Worm (Caenorhabditis elegans) whole organism, early embryonic: Measurements from ENCODE around the gene mrpl-46.

Experiments used
- B0310.2 ChIP-seq: sonication (generic microtip); optimal IDR thresholded peaks from 2 replicates; lab custom pipeline; 2016; ENCODE audit warnings: mild to moderate bottlenecking, missing genetic modification characterization, missing compliant biosample characterization
- F13C5.2 ChIP-seq: sonication (generic microtip); optimal IDR thresholded peaks from 2 replicates; lab custom pipeline; 2017; ENCODE audit warnings: mild to moderate bottlenecking, missing genetic modification characterization, inconsistent platforms, missing compliant biosample characterization
- aly-1 ChIP-seq: sonication (generic microtip); optimal IDR thresholded peaks from 2 replicates; lab custom pipeline; 2016; ENCODE audit warnings: missing genetic modification characterization, missing compliant biosample characterization
- ama-1 ChIP-seq: fragments of 150-350 bp; optimal IDR thresholded peaks from 2 replicates; lab custom pipeline; 2014
- ceh-13 ChIP-seq: fragments of 200-800 bp; sonication (Bioruptor generic); optimal IDR thresholded peaks from 2 replicates; lab custom pipeline; 2018; ENCODE audit warnings: mild to moderate bottlenecking, missing genetic modification characterization, missing compliant biosample characterization
- ceh-36 ChIP-seq: sonication (generic microtip); optimal IDR thresholded peaks from 2 replicates; lab custom pipeline; 2016; ENCODE audit warnings: missing genetic modification characterization, inconsistent platforms, missing compliant biosample characterization
- ets-7 ChIP-seq: sonication (generic microtip); optimal IDR thresholded peaks from 2 replicates; lab custom pipeline; 2016; ENCODE audit warnings: missing genotype, missing genetic modification characterization, missing compliant biosample characterization
- flt-1 ChIP-seq: fragments of 200-800 bp; sonication (Bioruptor generic); IDR thresholded peaks from 2 replicates; pipeline ENCODE4 v1.3.6; 2022; ENCODE audit warnings: missing genetic modification characterization, missing compliant biosample characterization
- hmbx-1 ChIP-seq: sonication (generic microtip); optimal IDR thresholded peaks from 2 replicates; lab custom pipeline; 2016; ENCODE audit warnings: mild to moderate bottlenecking, missing genetic modification characterization, missing compliant biosample characterization
- hmg-4 ChIP-seq: fragments of 200-800 bp; sonication (Bioruptor generic); optimal IDR thresholded peaks from 2 replicates; lab custom pipeline; 2018; ENCODE audit warnings: mild to moderate bottlenecking, missing genetic modification characterization, missing compliant biosample characterization
- hnd-1 ChIP-seq: sonication (generic microtip); optimal IDR thresholded peaks from 2 replicates; lab custom pipeline; 2016; ENCODE audit warnings: missing genetic modification characterization, missing compliant biosample characterization
- pes-1 ChIP-seq: fragments of 200-800 bp; sonication (Bioruptor generic); IDR thresholded peaks from 2 replicates; pipeline ENCODE4 v1.3.6; 2022; ENCODE audit warnings: missing genetic modification reagents, missing genetic modification characterization, missing compliant biosample characterization
- scrt-1 ChIP-seq: fragments of 200-800 bp; sonication (Bioruptor generic); IDR thresholded peaks from 2 replicates; pipeline ENCODE4 v1.3.6; 2022; ENCODE audit warnings: missing genetic modification characterization, missing compliant biosample characterization
- sea-1 ChIP-seq: fragments of 200-800 bp; sonication (Bioruptor generic); conservative IDR thresholded peaks from 2 replicates; pipeline ENCODE4 v1.3.6; 2022; ENCODE audit warnings: missing genetic modification characterization, missing compliant biosample characterization
- tbx-11 ChIP-seq: fragments of 200-800 bp; sonication (Bioruptor generic); IDR thresholded peaks from 2 replicates; pipeline ENCODE4 v1.3.6; 2022; ENCODE audit warnings: missing genetic modification characterization, missing compliant biosample characterization
- tbx-37 ChIP-seq: fragments of 200-800 bp; sonication (Bioruptor generic); conservative IDR thresholded peaks from 2 replicates; pipeline ENCODE4 v1.3.6; 2022; ENCODE audit warnings: missing genetic modification reagents, missing genetic modification characterization, missing compliant biosample characterization
- tra-4 ChIP-seq: sonication (generic microtip); optimal IDR thresholded peaks from 2 replicates; lab custom pipeline; 2017; ENCODE audit warnings: missing genetic modification characterization, missing compliant biosample characterization

mrpl-46 gene

ce11 chrIV:800518-800917 lies at the start of gene mrpl-46:
Gene mrpl-46, plus strand, starts transcription at chrIV:800818.
- TF ChIP-seq pes-1: no peak
- TF ChIP-seq tbx-37: no peak
- no peak for TF ChIP-seq hnd-1 (tag; lab: Kevin White, UChicago)
- no peak for TF ChIP-seq ets-7 (tag; lab: Kevin White, UChicago)
- TF ChIP-seq ama-1 (lab: Kevin White, UChicago): no peak

DNA sequence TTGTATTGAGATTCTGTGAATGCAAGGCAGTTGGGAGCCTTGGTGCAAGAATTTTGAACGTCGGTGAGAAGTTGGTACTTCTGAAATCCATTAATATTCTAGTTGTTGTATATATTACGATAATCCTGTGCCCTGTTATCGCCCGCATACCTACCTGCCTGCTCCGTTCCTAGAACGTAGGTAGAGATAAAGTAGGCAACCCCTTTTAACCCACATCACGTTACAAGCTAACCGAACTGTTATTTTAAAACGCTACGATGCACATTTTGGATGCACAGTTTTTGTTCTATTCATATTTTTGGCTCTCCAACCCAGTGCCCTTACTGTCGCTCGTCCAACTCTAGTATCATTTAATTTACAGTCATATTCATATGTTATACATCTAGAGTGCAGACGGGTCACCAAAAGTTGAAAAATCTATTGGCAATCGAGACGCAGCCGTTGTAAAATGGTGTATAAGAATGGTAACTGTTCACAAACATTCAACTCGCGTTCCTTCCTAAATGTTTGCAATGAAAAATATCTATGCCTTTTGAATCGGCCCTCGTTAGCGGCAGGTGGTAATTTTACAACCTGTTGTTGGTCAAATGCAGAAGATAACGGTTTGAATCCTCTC lies 46.2 kb upstream of the mrpl-46 start:
- TF ChIP-seq ceh-36: no peak
- no peak for TF ChIP-seq hnd-1 (tag; lab: Kevin White, UChicago)
- no peak for TF ChIP-seq scrt-1 (GFP tag; lab: Robert Waterston, UW)
- no peak for TF ChIP-seq F13C5.2 (tag; lab: Kevin White, UChicago)
- no peak for TF ChIP-seq ets-7 (tag; lab: Kevin White, UChicago)
- TF ChIP-seq aly-1: no peak
- no peak for TF ChIP-seq pes-1
- no peak for TF ChIP-seq B0310.2 (tag; lab: Kevin White, UChicago)
- no peak for TF ChIP-seq ceh-13 (GFP tag; lab: Kevin White, UChicago)
- no peak for TF ChIP-seq hmg-4 (GFP tag; lab: Kevin White, UChicago)
- TF ChIP-seq ama-1 (lab: Kevin White, UChicago): no peak
- no peak for TF ChIP-seq tbx-37

- TF ChIP-seq ceh-13 (GFP tag; lab: Kevin White, UChicago): no peak
- TF ChIP-seq tbx-11 (GFP tag; lab: Robert Waterston, UW): no peak
- no peak for TF ChIP-seq flt-1 (GFP tag; lab: Robert Waterston, UW)
- TF ChIP-seq hmbx-1 (tag; lab: Kevin White, UChicago): no peak
- TF ChIP-seq ceh-36: no peak
- no peak for TF ChIP-seq tra-4
- TF ChIP-seq F13C5.2 (tag; lab: Kevin White, UChicago): no peak
- no peak for TF ChIP-seq B0310.2 (tag; lab: Kevin White, UChicago)
- no peak for TF ChIP-seq ama-1 (lab: Kevin White, UChicago)
- TF ChIP-seq pes-1: no peak
- TF ChIP-seq tbx-37: no peak
- no peak for TF ChIP-seq hnd-1 (tag; lab: Kevin White, UChicago)
- no peak for TF ChIP-seq ets-7 (tag; lab: Kevin White, UChicago)
- TF ChIP-seq aly-1: no peak
- no peak for TF ChIP-seq hmg-4 (GFP tag; lab: Kevin White, UChicago)
- no peak for TF ChIP-seq sea-1 (GFP tag; lab: Robert Waterston, UW)
- no peak for TF ChIP-seq scrt-1 (GFP tag; lab: Robert Waterston, UW)
These were observed 44.2 kb upstream of the mrpl-46 start, which contains the start of gene srt-23 for ce11 chrIV:756421-756820. Gene srt-23, plus strand, starts transcription at chrIV:756721.

- TF ChIP-seq hmbx-1 (tag; lab: Kevin White, UChicago): no peak
- no peak for TF ChIP-seq ets-7 (tag; lab: Kevin White, UChicago)
- no peak for TF ChIP-seq flt-1 (GFP tag; lab: Robert Waterston, UW)
- no peak for TF ChIP-seq tbx-11 (GFP tag; lab: Robert Waterston, UW)
- no peak for TF ChIP-seq tra-4
- no peak for TF ChIP-seq pes-1
- no peak for TF ChIP-seq B0310.2 (tag; lab: Kevin White, UChicago)
- TF ChIP-seq aly-1: no peak
- TF ChIP-seq scrt-1 (GFP tag; lab: Robert Waterston, UW): no peak
- no peak for TF ChIP-seq ceh-36
- TF ChIP-seq hmg-4 (GFP tag; lab: Kevin White, UChicago): no peak
- TF ChIP-seq tbx-37: no peak
These were observed 43.7 kb upstream of the mrpl-46 start for ce11 chrIV:756956-757355.

DNA sequence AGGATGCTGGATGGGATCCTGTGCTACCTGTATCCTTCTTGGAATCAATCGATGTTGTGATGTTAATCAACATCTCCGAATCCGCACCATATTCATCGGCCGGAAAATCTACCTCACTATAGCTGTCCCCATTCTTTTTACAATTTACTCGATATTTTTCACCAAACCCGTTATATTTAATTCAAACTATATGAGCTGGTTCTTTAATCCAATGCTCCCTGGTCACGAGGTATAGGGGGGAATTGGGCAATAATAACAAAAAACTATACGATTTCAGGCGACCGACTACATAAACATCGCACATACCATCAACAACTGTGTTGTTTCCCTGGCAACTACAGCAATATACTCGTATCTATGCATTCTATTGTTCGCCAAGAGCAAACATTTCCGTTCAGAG lies 43.1 kb upstream of the mrpl-46 start:
- TF ChIP-seq sea-1 (GFP tag; lab: Robert Waterston, UW) (no peak), pes-1 (no peak), F13C5.2 (tag; lab: Kevin White, UChicago) (no peak), B0310.2 (tag; lab: Kevin White, UChicago) (no peak), tra-4 (no peak), tbx-11 (GFP tag; lab: Robert Waterston, UW) (no peak)

DNA sequence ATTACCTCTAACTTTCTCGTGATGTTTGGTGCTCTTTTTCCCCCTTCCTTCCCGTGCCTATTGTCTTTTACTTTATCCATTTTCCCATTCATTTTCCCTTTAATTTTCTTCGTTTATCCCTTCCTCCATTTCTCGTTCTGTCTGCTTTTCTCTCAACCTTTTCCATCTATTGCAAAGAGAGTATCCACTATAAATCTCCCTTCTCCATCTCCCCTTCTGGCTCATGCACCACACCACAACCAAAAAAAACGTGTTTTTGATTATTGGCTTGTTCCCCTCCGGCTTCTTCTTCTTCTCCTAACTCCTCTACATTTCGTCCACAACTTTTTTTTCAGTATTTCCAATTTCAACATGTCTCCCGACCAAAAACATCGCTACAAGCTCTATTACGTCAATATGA lies 40.4 kb upstream of the mrpl-46 start, which contains the start of gene gst-40:
Gene gst-40, plus strand, starts transcription at position 236 of the 400 bp plus-strand sequence.
- TF ChIP-seq F13C5.2 (tag; lab: Kevin White, UChicago): no peak
- no peak for TF ChIP-seq tbx-37
- TF ChIP-seq hmbx-1 (tag; lab: Kevin White, UChicago): no peak
- TF ChIP-seq tra-4: no peak
- no peak for TF ChIP-seq ceh-36
- no peak for TF ChIP-seq ama-1 (lab: Kevin White, UChicago)
- TF ChIP-seq tbx-11 (GFP tag; lab: Robert Waterston, UW): no peak
- no peak for TF ChIP-seq ets-7 (tag; lab: Kevin White, UChicago)
- TF ChIP-seq aly-1: no peak
- TF ChIP-seq hmg-4 (GFP tag; lab: Kevin White, UChicago): no peak
- TF ChIP-seq flt-1 (GFP tag; lab: Robert Waterston, UW): no peak
- TF ChIP-seq ceh-13 (GFP tag; lab: Kevin White, UChicago): no peak
- TF ChIP-seq hnd-1 (tag; lab: Kevin White, UChicago): no peak
- no peak for TF ChIP-seq B0310.2 (tag; lab: Kevin White, UChicago)
- TF ChIP-seq sea-1 (GFP tag; lab: Robert Waterston, UW): no peak
- no peak for TF ChIP-seq pes-1
- TF ChIP-seq scrt-1 (GFP tag; lab: Robert Waterston, UW): no peak

ce11 chrIV:762016-762459 lies 38.6 kb upstream of the mrpl-46 start:
- TF ChIP-seq flt-1 (GFP tag; lab: Robert Waterston, UW) (no peak), pes-1 (no peak), hmbx-1 (tag; lab: Kevin White, UChicago) (no peak), tbx-11 (GFP tag; lab: Robert Waterston, UW) (no peak), ceh-13 (GFP tag; lab: Kevin White, UChicago) (no peak)
